Worm (Caenorhabditis elegans): ENCODE data around the gene F59E11.6.

The F59E11.6 gene

DNA sequence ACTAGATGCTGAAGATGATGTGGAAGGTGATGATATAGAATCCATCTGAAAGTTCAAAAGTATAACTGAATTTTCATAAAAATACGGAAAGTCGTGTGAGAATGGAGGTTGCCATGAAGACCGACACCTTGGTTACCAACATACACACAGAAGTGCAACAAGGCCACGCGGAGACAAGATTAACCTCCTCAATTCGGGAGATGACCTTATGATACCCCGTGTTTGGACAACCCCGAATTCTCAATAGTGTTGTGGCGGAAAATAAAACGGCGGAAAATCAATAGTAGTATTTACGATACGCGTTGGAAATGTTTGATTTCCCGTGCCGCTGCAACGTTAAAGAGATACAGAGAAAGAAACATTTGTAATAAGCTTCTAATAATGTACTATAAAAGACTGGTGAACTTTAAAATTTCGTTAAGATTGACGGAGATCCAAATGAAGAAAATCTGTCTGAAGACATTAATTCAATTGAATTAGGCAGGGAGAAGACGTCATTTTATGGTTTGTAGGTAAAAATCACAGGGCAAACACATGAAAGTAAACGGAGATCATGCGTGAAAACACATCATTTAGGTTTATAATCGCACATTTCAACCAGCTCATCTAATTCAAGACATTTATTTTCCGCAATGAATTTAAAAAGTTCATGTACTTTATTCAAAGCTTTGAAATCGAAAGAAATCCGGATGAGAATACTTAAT lies 27.4 kb upstream of the F59E11.6 start, which contains the start of gene nhr-44:
Gene nhr-44, minus strand, starts transcription at position 51 of the 704 bp plus-strand sequence.
- TF ChIP-seq med-1 (GFP tag; optimal IDR thresholded peaks at IDR 0.05; ENCODE audit: insufficient read depth), result no peak
- TF ChIP-seq flt-1 (GFP tag; IDR thresholded peaks at IDR 0.05), result no peak
- TF ChIP-seq ref-1 (GFP tag; conservative IDR thresholded peaks at IDR 0.05), result no peak
- no peak for TF ChIP-seq cog-1 (tag; optimal IDR thresholded peaks at IDR 0.05)
- no peak for TF ChIP-seq klf-2 (GFP tag; conservative IDR thresholded peaks at IDR 0.05)
- TF ChIP-seq T22C8.4 (GFP tag; IDR thresholded peaks at IDR 0.05), result no peak
- no peak for TF ChIP-seq ztf-29 (GFP tag; IDR thresholded peaks at IDR 0.05)
- no peak for TF ChIP-seq tab-1 (GFP tag; IDR thresholded peaks at IDR 0.05)
- no peak for TF ChIP-seq ztf-23 (GFP tag; IDR thresholded peaks at IDR 0.05)

- no peak for TF ChIP-seq ref-1 (GFP tag; conservative IDR thresholded peaks at IDR 0.05)
- no peak for TF ChIP-seq ztf-23 (GFP tag; IDR thresholded peaks at IDR 0.05)
- no peak for TF ChIP-seq cog-1 (tag; optimal IDR thresholded peaks at IDR 0.05)
- TF ChIP-seq klf-2 (GFP tag; conservative IDR thresholded peaks at IDR 0.05), result no peak
- TF ChIP-seq flt-1 (GFP tag; IDR thresholded peaks at IDR 0.05), result no peak
- no peak for TF ChIP-seq T22C8.4 (GFP tag; IDR thresholded peaks at IDR 0.05)
Observed at ce11 chrV:8966086-8966485, 25.5 kb upstream of the F59E11.6 start, which contains the start of gene nhr-219. Gene nhr-219, minus strand, starts transcription at chrV:8966186.

- TF ChIP-seq flt-1 (GFP tag; IDR thresholded peaks at IDR 0.05) (no peak), ztf-23 (GFP tag; IDR thresholded peaks at IDR 0.05) (no peak), med-1 (GFP tag; optimal IDR thresholded peaks at IDR 0.05; ENCODE audit: insufficient read depth) (no peak), tab-1 (GFP tag; IDR thresholded peaks at IDR 0.05) (no peak), ztf-29 (GFP tag; IDR thresholded peaks at IDR 0.05) (no peak), klf-2 (GFP tag; conservative IDR thresholded peaks at IDR 0.05) (no peak), cog-1 (tag; optimal IDR thresholded peaks at IDR 0.05) (no peak), ref-1 (GFP tag; conservative IDR thresholded peaks at IDR 0.05) (no peak), T22C8.4 (GFP tag; IDR thresholded peaks at IDR 0.05) (no peak)
Observed at ce11 chrV:8972271-8972670, 19.3 kb upstream of the F59E11.6 start, which contains the start of gene nhr-195. Gene nhr-195, minus strand, starts transcription at chrV:8972371.

ce11 chrV:8974889-8975422 lies 16.6 kb upstream of the F59E11.6 start, which contains the start of gene nhr-143:
Gene nhr-143, minus strand, starts transcription at chrV:8974939.
- no peak for TF ChIP-seq tab-1 (GFP tag; IDR thresholded peaks at IDR 0.05)
- TF ChIP-seq T22C8.4 (GFP tag; IDR thresholded peaks at IDR 0.05), result no peak
- TF ChIP-seq ztf-29 (GFP tag; IDR thresholded peaks at IDR 0.05), result no peak
- no peak for TF ChIP-seq ztf-23 (GFP tag; IDR thresholded peaks at IDR 0.05)
- TF ChIP-seq ref-1 (GFP tag; conservative IDR thresholded peaks at IDR 0.05), result no peak
- no peak for TF ChIP-seq cog-1 (tag; optimal IDR thresholded peaks at IDR 0.05)
- no peak for TF ChIP-seq klf-2 (GFP tag; conservative IDR thresholded peaks at IDR 0.05)
- TF ChIP-seq med-1 (GFP tag; optimal IDR thresholded peaks at IDR 0.05; ENCODE audit: insufficient read depth), result no peak
- no peak for TF ChIP-seq flt-1 (GFP tag; IDR thresholded peaks at IDR 0.05)

ce11 chrV:8977895-8978294 lies 13.7 kb upstream of the F59E11.6 start:
- TF ChIP-seq ztf-29 (GFP tag; IDR thresholded peaks at IDR 0.05) (no peak), tab-1 (GFP tag; IDR thresholded peaks at IDR 0.05) (no peak), med-1 (GFP tag; optimal IDR thresholded peaks at IDR 0.05; ENCODE audit: insufficient read depth) (no peak), cog-1 (tag; optimal IDR thresholded peaks at IDR 0.05) (no peak), klf-2 (GFP tag; conservative IDR thresholded peaks at IDR 0.05) (no peak), ref-1 (GFP tag; conservative IDR thresholded peaks at IDR 0.05) (no peak), flt-1 (GFP tag; IDR thresholded peaks at IDR 0.05) (no peak), T22C8.4 (GFP tag; IDR thresholded peaks at IDR 0.05) (no peak), ztf-23 (GFP tag; IDR thresholded peaks at IDR 0.05) (no peak)

- TF ChIP-seq T22C8.4 (GFP tag; IDR thresholded peaks at IDR 0.05), result no peak
- no peak for TF ChIP-seq tab-1 (GFP tag; IDR thresholded peaks at IDR 0.05)
- no peak for TF ChIP-seq med-1 (GFP tag; optimal IDR thresholded peaks at IDR 0.05; ENCODE audit: insufficient read depth)
- no peak for TF ChIP-seq cog-1 (tag; optimal IDR thresholded peaks at IDR 0.05)
- TF ChIP-seq ztf-23 (GFP tag; IDR thresholded peaks at IDR 0.05), result no peak
- no peak for TF ChIP-seq flt-1 (GFP tag; IDR thresholded peaks at IDR 0.05)
- no peak for TF ChIP-seq klf-2 (GFP tag; conservative IDR thresholded peaks at IDR 0.05)
- TF ChIP-seq ztf-29 (GFP tag; IDR thresholded peaks at IDR 0.05), result no peak
- TF ChIP-seq ref-1 (GFP tag; conservative IDR thresholded peaks at IDR 0.05), result no peak
Observed at ce11 chrV:8980845-8981244, 10.7 kb upstream of the F59E11.6 start, which contains the start of gene str-84. Gene str-84, minus strand, starts transcription at chrV:8980945.

- no peak for TF ChIP-seq med-1 (GFP tag; optimal IDR thresholded peaks at IDR 0.05; ENCODE audit: insufficient read depth)
- TF ChIP-seq ztf-23 (GFP tag; IDR thresholded peaks at IDR 0.05), result no peak
- TF ChIP-seq ref-1 (GFP tag; conservative IDR thresholded peaks at IDR 0.05), result no peak
- TF ChIP-seq tab-1 (GFP tag; IDR thresholded peaks at IDR 0.05), result no peak
- TF ChIP-seq T22C8.4 (GFP tag; IDR thresholded peaks at IDR 0.05), result no peak
Observed at ce11 chrV:8983604-8984003, 8.0 kb upstream of the F59E11.6 start, which contains the start of gene str-86. Gene str-86, minus strand, starts transcription at chrV:8983704.

DNA sequence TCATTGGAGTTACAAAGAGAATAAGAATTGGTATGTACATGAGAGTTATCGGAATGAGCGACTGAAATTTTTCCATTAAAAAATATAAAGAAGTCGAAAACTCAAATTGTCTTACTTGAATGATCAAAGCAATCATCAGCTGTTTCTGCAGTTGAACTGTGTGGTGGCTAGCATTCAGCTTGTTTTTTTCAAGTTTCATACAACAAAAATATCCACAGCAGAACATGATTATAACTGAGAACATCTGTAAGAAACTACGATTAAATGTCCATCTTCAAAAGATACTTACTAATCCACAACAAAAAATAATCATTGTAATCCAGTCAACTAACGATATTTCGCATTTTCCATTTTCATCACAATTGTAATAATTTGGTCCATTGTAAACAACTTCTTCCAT lies 6.8 kb upstream of the F59E11.6 start:
- TF ChIP-seq klf-2 (GFP tag; conservative IDR thresholded peaks at IDR 0.05) (no peak), med-1 (GFP tag; optimal IDR thresholded peaks at IDR 0.05; ENCODE audit: insufficient read depth) (no peak), tab-1 (GFP tag; IDR thresholded peaks at IDR 0.05) (no peak), T22C8.4 (GFP tag; IDR thresholded peaks at IDR 0.05) (no peak), flt-1 (GFP tag; IDR thresholded peaks at IDR 0.05) (no peak), ztf-23 (GFP tag; IDR thresholded peaks at IDR 0.05) (no peak), cog-1 (tag; optimal IDR thresholded peaks at IDR 0.05) (no peak), ref-1 (GFP tag; conservative IDR thresholded peaks at IDR 0.05) (no peak), ztf-29 (GFP tag; IDR thresholded peaks at IDR 0.05) (no peak)

DNA sequence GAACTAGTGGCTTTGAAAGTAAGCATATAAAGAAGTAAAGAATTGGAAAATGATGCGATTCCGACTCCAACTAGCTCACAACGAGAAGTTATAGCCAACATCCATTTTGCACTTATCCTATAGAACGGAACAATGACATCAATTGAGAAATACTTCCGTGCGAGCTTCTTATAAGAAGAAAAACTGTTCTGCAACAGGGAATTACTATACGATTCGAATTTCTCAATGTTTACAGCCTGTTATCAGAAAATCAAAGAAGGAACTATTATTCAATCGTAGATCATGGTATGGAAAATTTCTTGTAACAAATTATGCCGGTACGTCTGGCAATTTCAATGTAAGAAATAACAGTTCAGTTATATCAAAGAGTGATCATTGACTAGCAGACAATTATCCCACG lies 5.8 kb upstream of the F59E11.6 start, which contains the start of gene str-85:
Gene str-85, minus strand, starts transcription at position 101 of the 400 bp plus-strand sequence.
- TF ChIP-seq T22C8.4 (GFP tag; IDR thresholded peaks at IDR 0.05) (no peak), klf-2 (GFP tag; conservative IDR thresholded peaks at IDR 0.05) (no peak), ztf-23 (GFP tag; IDR thresholded peaks at IDR 0.05) (no peak), ztf-29 (GFP tag; IDR thresholded peaks at IDR 0.05) (no peak), med-1 (GFP tag; optimal IDR thresholded peaks at IDR 0.05; ENCODE audit: insufficient read depth) (no peak), flt-1 (GFP tag; IDR thresholded peaks at IDR 0.05) (no peak), tab-1 (GFP tag; IDR thresholded peaks at IDR 0.05) (no peak), cog-1 (tag; optimal IDR thresholded peaks at IDR 0.05) (no peak), ref-1 (GFP tag; conservative IDR thresholded peaks at IDR 0.05) (no peak)

Data from whole organism, midembryonic.